Fruit fly (Drosophila melanogaster) whole organism, prepupa: Measurements from ENCODE around the gene CG33120.

Source experiments
- Blimp-1 ChIP-seq: fragments of 200-800 bp; sonication (Bioruptor generic); optimal IDR thresholded peaks from 3 replicates; lab custom pipeline; 2017; ENCODE audit warnings: missing biosample characterization, missing genetic modification characterization, mild to moderate bottlenecking, moderate library complexity, missing genetic modification reagents
- CG10631 ChIP-seq: fragments of 200-800 bp; sonication (Bioruptor generic); optimal IDR thresholded peaks from 2 replicates; lab custom pipeline; 2016; ENCODE audit warnings: missing biosample characterization, missing genetic modification characterization
- CG10669 ChIP-seq: fragments of 200-800 bp; sonication (Bioruptor generic); optimal IDR thresholded peaks from 3 replicates; lab custom pipeline; 2018; ENCODE audit warnings: missing biosample characterization, mild to moderate bottlenecking, missing genetic modification characterization, moderate library complexity
- CG11294 ChIP-seq: fragments of 200-800 bp; sonication (Bioruptor generic); IDR thresholded peaks from 2 replicates; pipeline ENCODE4 v1.3.6; 2022; ENCODE audit warnings: missing biosample characterization, missing genetic modification characterization
- CG11762 ChIP-seq: fragments of 200-800 bp; sonication (Bioruptor generic); optimal IDR thresholded peaks from 3 replicates; lab custom pipeline; 2016; ENCODE audit warnings: missing biosample characterization, missing genetic modification characterization; ENCODE audit not compliant: insufficient read depth
- CG15336 ChIP-seq: fragments of 200-800 bp; sonication (Bioruptor generic); IDR thresholded peaks from 2 replicates; pipeline ENCODE4 v1.3.6; 2022; ENCODE audit warnings: missing biosample characterization, missing genetic modification characterization
- CG31627 ChIP-seq: fragments of 200-800 bp; sonication (Bioruptor generic); optimal IDR thresholded peaks from 3 replicates; lab custom pipeline; 2016; ENCODE audit warnings: missing biosample characterization, missing genetic modification characterization
- CG34406 ChIP-seq: fragments of 200-800 bp; sonication (Bioruptor generic); optimal IDR thresholded peaks from 3 replicates; lab custom pipeline; 2016; ENCODE audit warnings: missing biosample characterization, missing genetic modification characterization
- CG3919 ChIP-seq: fragments of 200-800 bp; sonication (Bioruptor generic); optimal IDR thresholded peaks from 3 replicates; lab custom pipeline; 2016; ENCODE audit warnings: missing biosample characterization, missing genetic modification characterization
- CG6163 ChIP-seq: fragments of 200-800 bp; sonication (Bioruptor generic); IDR thresholded peaks from 3 replicates; pipeline ENCODE4 v1.3.6; 2022; ENCODE audit warnings: missing biosample characterization, missing genetic modification characterization
- CG6792 ChIP-seq: fragments of 200-800 bp; sonication (Bioruptor generic); optimal IDR thresholded peaks from 3 replicates; lab custom pipeline; 2016; ENCODE audit warnings: missing biosample characterization, missing genetic modification characterization
- CG6808 ChIP-seq: fragments of 200-800 bp; sonication (Bioruptor generic); optimal IDR thresholded peaks from 3 replicates; lab custom pipeline; 2017; ENCODE audit warnings: missing biosample characterization, missing genetic modification characterization, mild to moderate bottlenecking, moderate library complexity, missing genetic modification reagents
- CG7368 ChIP-seq: fragments of 200-800 bp; sonication (Bioruptor generic); optimal IDR thresholded peaks from 3 replicates; lab custom pipeline; 2016; ENCODE audit warnings: missing biosample characterization, missing genetic modification characterization
- CG8119 ChIP-seq: fragments of 200-800 bp; sonication (Bioruptor generic); IDR thresholded peaks from 3 replicates; pipeline ENCODE4 v1.3.6; 2022; ENCODE audit warnings: missing biosample characterization, missing genetic modification characterization
- CG9139 ChIP-seq: fragments of 200-800 bp; sonication (Bioruptor generic); optimal IDR thresholded peaks from 3 replicates; lab custom pipeline; 2017; ENCODE audit warnings: missing biosample characterization, mild to moderate bottlenecking, missing genetic modification characterization
- Eip78C ChIP-seq: fragments of 200-800 bp; sonication (Bioruptor generic); peaks from one replicate; lab custom pipeline; 2016; ENCODE audit warnings: missing biosample characterization, missing genetic modification characterization
- Eip93F ChIP-seq: fragments of 200-800 bp; sonication (Bioruptor generic); optimal IDR thresholded peaks from 2 replicates; lab custom pipeline; 2016; ENCODE audit warnings: missing biosample characterization, mild to moderate bottlenecking, missing genetic modification characterization
- Ets21C ChIP-seq: fragments of 200-800 bp; sonication (Bioruptor generic); optimal IDR thresholded peaks from 3 replicates; lab custom pipeline; 2016; ENCODE audit warnings: missing biosample characterization, missing genetic modification characterization
- Ets96B ChIP-seq: fragments of 200-800 bp; optimal IDR thresholded peaks from 2 replicates; lab custom pipeline; 2019; ENCODE audit warnings: missing biosample characterization, mild to moderate bottlenecking, missing genetic modification characterization, moderate library complexity
- Gug ChIP-seq: fragments of 200-800 bp; sonication (Bioruptor generic); IDR thresholded peaks from 2 replicates; pipeline ENCODE4 v1.3.6; 2022; ENCODE audit warnings: missing biosample characterization, missing genetic modification characterization
- Hr39 ChIP-seq: fragments of 200-800 bp; sonication (Bioruptor generic); optimal IDR thresholded peaks from 2 replicates; lab custom pipeline; 2016; ENCODE audit warnings: missing biosample characterization, missing genetic modification characterization
- Met ChIP-seq: fragments of 200-800 bp; sonication (Bioruptor generic); optimal IDR thresholded peaks from 3 replicates; lab custom pipeline; 2016; ENCODE audit warnings: missing biosample characterization, missing genetic modification characterization
- OdsH ChIP-seq: fragments of 200-800 bp; sonication (Bioruptor generic); optimal IDR thresholded peaks from 3 replicates; lab custom pipeline; 2016; ENCODE audit warnings: missing biosample characterization, missing genetic modification characterization
- Smox ChIP-seq: fragments of 200-800 bp; sonication (Bioruptor generic); optimal IDR thresholded peaks from 3 replicates; lab custom pipeline; 2016; ENCODE audit warnings: missing biosample characterization, missing genetic modification characterization
- Sox102F ChIP-seq: fragments of 200-800 bp; sonication (Bioruptor generic); optimal IDR thresholded peaks from 2 replicates; lab custom pipeline; 2016; ENCODE audit warnings: missing biosample characterization, mild to moderate bottlenecking, missing genetic modification characterization
- Sox14 ChIP-seq: fragments of 200-800 bp; sonication (Bioruptor generic); optimal IDR thresholded peaks from 3 replicates; lab custom pipeline; 2016; ENCODE audit warnings: missing biosample characterization, missing genetic modification characterization
- Sox15 ChIP-seq: fragments of 200-800 bp; sonication (Bioruptor generic); optimal IDR thresholded peaks from 3 replicates; lab custom pipeline; 2016; ENCODE audit warnings: missing biosample characterization, missing genetic modification characterization
- cyc ChIP-seq: fragments of 200-800 bp; sonication (Bioruptor generic); optimal IDR thresholded peaks from 3 replicates; lab custom pipeline; 2016; ENCODE audit warnings: missing biosample characterization, missing genetic modification characterization
- eg ChIP-seq: fragments of 200-800 bp; sonication (Bioruptor generic); IDR thresholded peaks from 3 replicates; pipeline ENCODE4 v1.3.6; 2022; ENCODE audit warnings: missing biosample characterization, missing genetic modification characterization
- esn ChIP-seq: fragments of 200-800 bp; sonication (Bioruptor generic); optimal IDR thresholded peaks from 2 replicates; lab custom pipeline; 2016; ENCODE audit warnings: missing biosample characterization, mild to moderate bottlenecking, missing genetic modification characterization, moderate library complexity
- fd85E ChIP-seq: fragments of 200-800 bp; sonication (Bioruptor generic); optimal IDR thresholded peaks from 3 replicates; lab custom pipeline; 2016; ENCODE audit warnings: missing biosample characterization, missing genetic modification characterization
- lz ChIP-seq: fragments of 200-800 bp; sonication (Bioruptor generic); optimal IDR thresholded peaks from 3 replicates; lab custom pipeline; 2016; ENCODE audit warnings: missing biosample characterization, missing genetic modification characterization
- pdm3 ChIP-seq: fragments of 200-800 bp; sonication (Bioruptor generic); optimal IDR thresholded peaks from 3 replicates; lab custom pipeline; 2016; ENCODE audit warnings: missing biosample characterization, missing genetic modification characterization
- salr ChIP-seq, 2 experiments: fragments of 200-800 bp; sonication (Bioruptor generic); optimal IDR thresholded peaks; 3 replicates each; lab custom pipeline; 2016 to 2018; ENCODE audit warnings: missing biosample characterization in 2 of 2, missing genetic modification characterization in 2 of 2, mild to moderate bottlenecking in 1 of 2
- spab ChIP-seq: fragments of 200-800 bp; sonication (Bioruptor generic); optimal IDR thresholded peaks from 2 replicates; lab custom pipeline; 2017; ENCODE audit warnings: missing biosample characterization, mild to moderate bottlenecking, missing genetic modification characterization, missing genetic modification reagents
- ss ChIP-seq, 2 experiments: fragments of 200-800 bp; sonication (Bioruptor generic); optimal IDR thresholded peaks; 2 replicates in 1 of 2; 3 replicates in 1 of 2; lab custom pipeline; 2017 to 2018; ENCODE audit warnings: mild to moderate bottlenecking in 2 of 2, missing biosample characterization in 2 of 2, missing genetic modification characterization in 2 of 2, moderate library complexity in 1 of 2
- svp ChIP-seq: fragments of 200-800 bp; sonication (Bioruptor generic); peaks from one replicate; lab custom pipeline; 2016; ENCODE audit warnings: missing biosample characterization, missing genetic modification characterization
- topi ChIP-seq: fragments of 200-800 bp; sonication (Bioruptor generic); optimal IDR thresholded peaks from 3 replicates; lab custom pipeline; 2016; ENCODE audit warnings: missing biosample characterization, missing genetic modification characterization

The CG33120 gene

dm6 chr2L:18890087-18890486 is 45.7 kb upstream of the CG33120 start (continued):
- TF ChIP-seq fd85E (no peak), CG10631 (GFP tag; lab: Kevin White, UChicago) (peak; percentile 72), Hr39 (peak; percentile 85), ss (GFP tag; optimal IDR thresholded peaks at IDR 0.05; lab: Kevin White, UChicago) (peak; percentile 52 to 74), CG3919 (GFP tag; lab: Kevin White, UChicago) (peak; percentile 81), CG7368 (GFP tag; lab: Kevin White, UChicago) (peak; percentile 50), Sox15 (GFP tag; lab: Kevin White, UChicago) (peak; percentile 61), salr (GFP tag; optimal IDR thresholded peaks at IDR 0.05; lab: Kevin White, UChicago) (peak; percentile 47 to 61), Ets21C (GFP tag; lab: Kevin White, UChicago) (peak; percentile 69), Blimp-1 (peak; percentile 32), CG11294 (GFP tag; lab: Robert Waterston, UW) (no peak), CG34406 (peak; percentile 77), Sox14 (GFP tag; lab: Kevin White, UChicago) (peak; percentile 75), Gug (GFP tag; lab: Robert Waterston, UW) (no peak), Eip93F (no peak), Ets96B (tag; lab: Kevin White, UChicago) (peak; percentile 79), CG6808 (peak; percentile 73), CG11762 (GFP tag; lab: Kevin White, UChicago) (peak; percentile 56)
- TF ChIP-seq, all 60 proteins: peak for 48

DNA sequence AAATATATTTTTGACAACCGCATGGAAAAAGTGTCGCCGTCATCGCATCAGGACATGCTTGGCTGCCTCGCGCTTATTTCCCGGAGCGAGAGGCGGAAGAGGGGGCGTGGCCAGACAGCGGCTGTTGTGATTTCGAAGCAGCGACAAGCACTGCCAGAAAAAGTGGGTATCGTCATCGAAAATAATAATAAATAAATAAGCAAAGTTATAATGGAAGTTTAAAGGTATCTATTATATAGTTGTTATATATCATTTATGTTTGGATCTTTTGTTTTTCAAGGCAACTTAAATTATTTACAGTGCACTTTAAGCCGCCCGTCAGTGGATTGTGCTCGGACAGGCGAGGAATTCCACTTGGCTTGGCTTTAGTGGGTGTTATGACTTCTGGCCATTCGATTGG is 44.9 kb upstream of the CG33120 start:
- peak; percentile 26 for TF ChIP-seq CG6792 (GFP tag; lab: Kevin White, UChicago)
- TF ChIP-seq CG6163 (GFP tag; lab: Robert Waterston, UW) = peak; percentile 54; the same call in 1 of the 3 replicates
- TF ChIP-seq spab (GFP tag; lab: Kevin White, UChicago) = no peak
- TF ChIP-seq esn (GFP tag; lab: Kevin White, UChicago) = peak; percentile 41
- TF ChIP-seq Smox (GFP tag; lab: Kevin White, UChicago) = peak; percentile 22
- TF ChIP-seq Ets96B (tag; lab: Kevin White, UChicago) = peak; percentile 22
- TF ChIP-seq ss (GFP tag; optimal IDR thresholded peaks at IDR 0.05; lab: Kevin White, UChicago) = peak in 1 of 2 experiments; percentile 8
- TF ChIP-seq lz (GFP tag; lab: Kevin White, UChicago) = peak; percentile 19
- peak; percentile 27 for TF ChIP-seq Sox102F (GFP tag; lab: Kevin White, UChicago)
- TF ChIP-seq svp (GFP tag; lab: Kevin White, UChicago) = peak; percentile 57
- TF ChIP-seq CG31627 (GFP tag; lab: Kevin White, UChicago) = no peak
- TF ChIP-seq Eip78C (GFP tag; lab: Kevin White, UChicago) = peak; percentile 67
- peak; percentile 30 for TF ChIP-seq CG3919 (GFP tag; lab: Kevin White, UChicago)
- TF ChIP-seq CG10631 (GFP tag; lab: Kevin White, UChicago) = peak; percentile 44
- TF ChIP-seq cyc (GFP tag; lab: Kevin White, UChicago) = peak; percentile 12
- no peak for TF ChIP-seq CG15336 (GFP tag; lab: Robert Waterston, UW)
- TF ChIP-seq topi (GFP tag; lab: Kevin White, UChicago) = peak; percentile 35
- TF ChIP-seq CG9139 = no peak
- no peak for TF ChIP-seq CG10669 (GFP tag; lab: Kevin White, UChicago)
- peak; percentile 21 for TF ChIP-seq OdsH (GFP tag; lab: Kevin White, UChicago)
- peak; percentile 0 for TF ChIP-seq Hr39
- TF ChIP-seq CG8119 = no peak
- TF ChIP-seq Met = peak; percentile 29
- no peak for TF ChIP-seq pdm3 (GFP tag; lab: Kevin White, UChicago)
- TF ChIP-seq CG34406 = peak; percentile 16

dm6 chr2L:18886904-18887303 is 42.5 kb upstream of the CG33120 start:
- TF ChIP-seq Hr39 (no peak), eg (GFP tag; lab: Robert Waterston, UW) (no peak), spab (GFP tag; lab: Kevin White, UChicago) (no peak), CG10669 (GFP tag; lab: Kevin White, UChicago) (no peak), CG6808 (no peak), Sox14 (GFP tag; lab: Kevin White, UChicago) (no peak), pdm3 (GFP tag; lab: Kevin White, UChicago) (no peak), OdsH (GFP tag; lab: Kevin White, UChicago) (no peak), Sox15 (GFP tag; lab: Kevin White, UChicago) (no peak), Met (no peak), esn (GFP tag; lab: Kevin White, UChicago) (no peak)
- TF ChIP-seq, all 60 proteins: peak for 0
